Fruit fly (Drosophila melanogaster): ENCODE measurements around the gene Prm.

dm6 chr3L:8683773-8684172 is 61.3 kb downstream of the Prm start:
- no peak for TF ChIP-seq h (optimal IDR thresholded peaks at IDR 0.05)
- TF ChIP-seq Myc (optimal IDR thresholded peaks at IDR 0.05), result no peak
- no peak for TF ChIP-seq Sin3A (optimal IDR thresholded peaks at IDR 0.05)
- no peak for TF ChIP-seq ttk (optimal IDR thresholded peaks at IDR 0.05)
- no peak for TF ChIP-seq psq (optimal IDR thresholded peaks at IDR 0.05)
- no peak for TF ChIP-seq insv (optimal IDR thresholded peaks at IDR 0.05)

Data from Kc167 (cell line).